Fruit fly (Drosophila melanogaster) whole organism, prepupa: ENCODE results near the gene heph.

Source experiments
- Hr39 ChIP-seq: fragments of 200-800 bp; sonication (Bioruptor generic); optimal IDR thresholded peaks from 2 replicates; lab custom pipeline; 2016; ENCODE audit warnings: missing biosample characterization, missing genetic modification characterization
- Sox15 ChIP-seq: fragments of 200-800 bp; sonication (Bioruptor generic); optimal IDR thresholded peaks from 3 replicates; lab custom pipeline; 2016; ENCODE audit warnings: missing biosample characterization, missing genetic modification characterization

DNA sequence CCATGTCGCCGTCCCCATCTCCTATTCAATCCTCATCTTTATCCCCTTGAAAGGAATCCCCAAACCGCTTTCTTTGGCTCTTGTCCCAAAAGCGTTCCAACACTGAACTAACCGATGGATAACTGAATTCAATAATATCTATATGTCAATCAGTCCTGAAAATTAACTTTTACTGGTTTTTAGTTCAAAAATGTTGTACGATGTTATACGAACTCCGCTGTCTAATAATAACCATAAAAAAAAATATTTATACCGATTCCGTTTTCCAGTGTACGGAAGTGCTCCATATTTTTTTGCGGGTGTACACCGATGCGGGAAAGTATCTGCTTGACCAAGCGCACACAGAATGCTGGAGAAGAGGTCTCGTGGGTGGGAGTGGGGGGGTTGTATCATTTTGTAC lies 65.9 kb downstream of the heph start:
- TF ChIP-seq Sox15 (no peak), Hr39 (GFP tag; lab: Kevin White, UChicago) (peak; percentile 18)
